Worm (Caenorhabditis elegans) whole organism, L4 larva: Measurements from ENCODE around the gene F58A4.2.

Experiments
- F10B5.3 ChIP-seq: sonication (generic microtip); optimal IDR thresholded peaks from 2 replicates; lab custom pipeline; 2016; ENCODE audit warnings: mild to moderate bottlenecking, missing genetic modification characterization, missing compliant biosample characterization
- F49E8.2 ChIP-seq: sonication (generic microtip); optimal IDR thresholded peaks from 2 replicates; lab custom pipeline; 2016; ENCODE audit warnings: missing compliant biosample characterization, mild to moderate bottlenecking, missing genetic modification characterization, borderline replicate concordance
- R02D3.7 ChIP-seq: fragments of 150-350 bp; sonication (generic microtip); optimal IDR thresholded peaks from 3 replicates; lab custom pipeline; 2014; ENCODE audit warnings: missing biosample characterization, missing genetic modification characterization
- T26A8.4 ChIP-seq: fragments of 200-800 bp; sonication (Bioruptor generic); IDR thresholded peaks from 2 replicates; pipeline ENCODE4 v1.3.6; 2022; ENCODE audit warnings: missing genetic modification characterization, missing compliant biosample characterization
- Y48G9A.11 ChIP-seq: fragments of 200-800 bp; sonication (Bioruptor generic); IDR thresholded peaks from 2 replicates; pipeline ENCODE4 v1.3.6; 2022; ENCODE audit warnings: missing genetic modification reagents, missing genetic modification characterization, missing compliant biosample characterization
- Y75B8A.6 ChIP-seq: fragments of 200-800 bp; sonication (Bioruptor generic); IDR thresholded peaks from 2 replicates; pipeline ENCODE4 v1.3.6; 2022; ENCODE audit warnings: missing genetic modification reagents, missing genetic modification characterization, missing compliant biosample characterization
- ZK337.2 ChIP-seq: fragments of 200-800 bp; sonication (Bioruptor generic); IDR thresholded peaks from 2 replicates; pipeline ENCODE4 v1.3.6; 2022; ENCODE audit warnings: missing genetic modification reagents, missing genetic modification characterization, missing compliant biosample characterization
- aly-2 ChIP-seq: sonication (generic microtip); optimal IDR thresholded peaks from 2 replicates; lab custom pipeline; 2018; ENCODE audit warnings: missing biosample characterization, missing genetic modification characterization
- ama-1 ChIP-seq: fragments of 150-350 bp; optimal IDR thresholded peaks from 2 replicates; lab custom pipeline; 2014; ENCODE audit warnings: inconsistent platforms, mixed read lengths
- arid-1 ChIP-seq: fragments of 200-800 bp; sonication (Bioruptor generic); conservative IDR thresholded peaks from 2 replicates; pipeline ENCODE4 v1.3.6; 2022; ENCODE audit warnings: missing genetic modification reagents, missing genetic modification characterization, missing compliant biosample characterization
- attf-4 ChIP-seq: sonication (generic microtip); optimal IDR thresholded peaks from 3 replicates; lab custom pipeline; 2017; ENCODE audit warnings: missing biosample characterization, missing genetic modification characterization
- ceh-20 ChIP-seq: fragments of 200-800 bp; sonication (Bioruptor generic); IDR thresholded peaks from 2 replicates; pipeline ENCODE4 v1.3.6; 2022; ENCODE audit warnings: missing genetic modification reagents, missing genetic modification characterization, missing compliant biosample characterization
- ceh-32 ChIP-seq: sonication (generic microtip); optimal IDR thresholded peaks from 2 replicates; lab custom pipeline; 2016; ENCODE audit warnings: mild to moderate bottlenecking, missing genetic modification characterization, missing compliant biosample characterization; ENCODE audit not compliant: poor library complexity
- ceh-62 ChIP-seq: sonication (generic microtip); optimal IDR thresholded peaks from 2 replicates; lab custom pipeline; 2017; ENCODE audit warnings: missing biosample characterization, missing genetic modification characterization
- ces-1 ChIP-seq: fragments of 150-350 bp; sonication (generic microtip); optimal IDR thresholded peaks from 4 replicates; lab custom pipeline; 2014; ENCODE audit warnings: missing biosample characterization, missing genetic modification reagents, missing genetic modification characterization
- daf-16 ChIP-seq, 3 experiments: sonication (generic microtip); optimal IDR thresholded peaks; 2 replicates each; lab custom pipeline; 2016 to 2017; ENCODE audit warnings: missing genetic modification characterization in 3 of 3, missing genetic modification reagents in 3 of 3, mild to moderate bottlenecking in 2 of 3, missing compliant biosample characterization in 2 of 3, missing biosample characterization in 1 of 3, moderate library complexity in 1 of 3
- daf-19 ChIP-seq: fragments of 200-800 bp; sonication (Bioruptor generic); conservative IDR thresholded peaks from 2 replicates; pipeline ENCODE4 v1.3.6; 2022; ENCODE audit warnings: missing genetic modification characterization, missing compliant biosample characterization
- dpl-1 ChIP-seq: fragments of 150-350 bp; optimal IDR thresholded peaks from 2 replicates; lab custom pipeline; 2014; ENCODE audit warnings: missing biosample characterization, missing genetic modification reagents, missing genetic modification characterization
- dve-1 ChIP-seq: sonication (generic microtip); optimal IDR thresholded peaks from 2 replicates; lab custom pipeline; 2017; ENCODE audit warnings: antibody characterized with exemption, mild to moderate bottlenecking, missing genetic modification characterization, missing compliant biosample characterization; ENCODE audit not compliant: insufficient read depth
- egl-27 ChIP-seq: sonication (generic microtip); optimal IDR thresholded peaks from 3 replicates; lab custom pipeline; 2017; ENCODE audit warnings: missing biosample characterization, missing genetic modification reagents, missing genetic modification characterization
- gei-8 ChIP-seq: fragments of 200-800 bp; sonication (Bioruptor generic); optimal IDR thresholded peaks from 2 replicates; lab custom pipeline; 2018; ENCODE audit warnings: mild to moderate bottlenecking, missing genetic modification characterization, missing compliant biosample characterization
- hlh-11 ChIP-seq: fragments of 200-800 bp; sonication (Bioruptor generic); optimal IDR thresholded peaks from 2 replicates; lab custom pipeline; 2018; ENCODE audit warnings: mild to moderate bottlenecking, missing genetic modification characterization, missing compliant biosample characterization
- lin-1 ChIP-seq: fragments of 200-800 bp; sonication (Bioruptor generic); IDR thresholded peaks from 2 replicates; pipeline ENCODE4 v1.3.6; 2022; ENCODE audit warnings: missing genetic modification reagents, missing genetic modification characterization, missing compliant biosample characterization
- lin-13 ChIP-seq: fragments of 150-350 bp; optimal IDR thresholded peaks from 2 replicates; lab custom pipeline; 2014; ENCODE audit warnings: missing biosample characterization, missing genetic modification reagents, missing genetic modification characterization
- lin-15B ChIP-seq: fragments of 150-350 bp; sonication (generic microtip); optimal IDR thresholded peaks from 3 replicates; lab custom pipeline; 2014; ENCODE audit warnings: missing biosample characterization, missing genetic modification characterization
- mdl-1 ChIP-seq, 2 experiments: fragments of 150-350 bp in 1 of 2; sonication (generic microtip) in 1 of 2; optimal IDR thresholded peaks; 2 replicates each; lab custom pipeline; 2014 to 2017; ENCODE audit warnings: missing biosample characterization in 2 of 2, missing genetic modification characterization in 2 of 2
- mdt-29 ChIP-seq: fragments of 200-800 bp; sonication (Bioruptor generic); IDR thresholded peaks from 2 replicates; pipeline ENCODE4 v1.3.6; 2022; ENCODE audit warnings: missing genetic modification reagents, missing genetic modification characterization, missing compliant biosample characterization
- mes-2 ChIP-seq: sonication (generic microtip); optimal IDR thresholded peaks from 2 replicates; lab custom pipeline; 2016; ENCODE audit warnings: missing genotype, mild to moderate bottlenecking, missing genetic modification characterization, missing compliant biosample characterization; ENCODE audit not compliant: poor library complexity, severe bottlenecking
- nhr-10 ChIP-seq: fragments of 150-350 bp; optimal IDR thresholded peaks from 2 replicates; lab custom pipeline; 2014; ENCODE audit warnings: missing biosample characterization, missing genetic modification characterization
- nhr-102 ChIP-seq: sonication (generic microtip); optimal IDR thresholded peaks from 2 replicates; lab custom pipeline; 2016; ENCODE audit warnings: mild to moderate bottlenecking, missing genetic modification characterization, moderate library complexity, missing compliant biosample characterization
- nhr-237 ChIP-seq: sonication (generic microtip); optimal IDR thresholded peaks from 2 replicates; lab custom pipeline; 2017; ENCODE audit warnings: missing biosample characterization, missing genetic modification characterization
- nhr-25 ChIP-seq: sonication (generic microtip); optimal IDR thresholded peaks from 2 replicates; lab custom pipeline; 2017; ENCODE audit warnings: missing genetic modification characterization, mild to moderate bottlenecking, missing compliant biosample characterization, antibody characterized with exemption, moderate library complexity, borderline replicate concordance; ENCODE audit not compliant: insufficient read depth
- nhr-42 ChIP-seq: fragments of 200-800 bp; sonication (Bioruptor generic); IDR thresholded peaks from 2 replicates; pipeline ENCODE4 v1.3.6; 2022; ENCODE audit warnings: missing genetic modification characterization, missing compliant biosample characterization
- nhr-48 ChIP-seq: sonication (generic microtip); optimal IDR thresholded peaks from 2 replicates; lab custom pipeline; 2016; ENCODE audit warnings: mild to moderate bottlenecking, missing genetic modification characterization, missing compliant biosample characterization
- nhr-6 ChIP-seq: fragments of 150-350 bp; optimal IDR thresholded peaks from 2 replicates; lab custom pipeline; 2014; ENCODE audit warnings: missing biosample characterization, missing genetic modification characterization
- nhr-76 ChIP-seq: fragments of 150-350 bp; optimal IDR thresholded peaks from 2 replicates; lab custom pipeline; 2014; ENCODE audit warnings: missing biosample characterization, missing genetic modification characterization
- pha-4 ChIP-seq, 2 experiments: fragments of 150-350 bp in 1 of 2; fragments of 200-800 bp in 1 of 2; sonication (Bioruptor generic) in 1 of 2; IDR thresholded peaks in 1 of 2; optimal IDR thresholded peaks in 1 of 2; 2 replicates each; pipeline versions ENCODE4 v1.3.6 to Lab custom; 2014 to 2022; ENCODE audit warnings: missing genetic modification characterization in 2 of 2, missing genetic modification reagents in 2 of 2, missing biosample characterization in 1 of 2, missing compliant biosample characterization in 1 of 2
- php-3 ChIP-seq: fragments of 200-800 bp; sonication (Bioruptor generic); IDR thresholded peaks from 2 replicates; pipeline ENCODE4 v1.3.6; 2022; ENCODE audit warnings: missing genetic modification reagents, missing genetic modification characterization, missing compliant biosample characterization
- pqm-1 ChIP-seq: sonication (generic microtip); optimal IDR thresholded peaks from 2 replicates; lab custom pipeline; 2017; ENCODE audit warnings: missing biosample characterization, missing genetic modification characterization
- rbr-2 ChIP-seq: sonication (generic microtip); optimal IDR thresholded peaks from 2 replicates; lab custom pipeline; 2016; ENCODE audit warnings: missing genotype, missing genetic modification characterization, missing compliant biosample characterization
- saeg-2 ChIP-seq: fragments of 200-800 bp; sonication (Bioruptor generic); IDR thresholded peaks from 2 replicates; pipeline ENCODE4 v1.3.6; 2022; ENCODE audit warnings: missing genetic modification reagents, missing genetic modification characterization, missing compliant biosample characterization
- sdz-12 ChIP-seq: fragments of 200-800 bp; sonication (Bioruptor generic); optimal IDR thresholded peaks from 2 replicates; lab custom pipeline; 2018; ENCODE audit warnings: mild to moderate bottlenecking, missing genetic modification characterization, missing compliant biosample characterization
- skn-1 ChIP-seq: fragments of 150-350 bp; optimal IDR thresholded peaks from 2 replicates; lab custom pipeline; 2014; ENCODE audit warnings: missing biosample characterization, missing genetic modification characterization
- spr-1 ChIP-seq: sonication (generic microtip); optimal IDR thresholded peaks from 2 replicates; lab custom pipeline; 2016; ENCODE audit warnings: mild to moderate bottlenecking, missing genetic modification characterization, missing compliant biosample characterization
- spr-3 ChIP-seq: fragments of 200-800 bp; sonication (Bioruptor generic); optimal IDR thresholded peaks from 2 replicates; lab custom pipeline; 2018; ENCODE audit warnings: mild to moderate bottlenecking, missing genetic modification characterization, missing compliant biosample characterization
- vab-7 ChIP-seq: fragments of 200-800 bp; sonication (Bioruptor generic); IDR thresholded peaks from 2 replicates; pipeline ENCODE4 v1.3.6; 2022; ENCODE audit warnings: missing genetic modification reagents, missing genetic modification characterization, missing compliant biosample characterization
- zfp-2 ChIP-seq: sonication (generic microtip); optimal IDR thresholded peaks from 2 replicates; lab custom pipeline; 2016; ENCODE audit warnings: mild to moderate bottlenecking, missing genetic modification characterization, missing compliant biosample characterization
- zfp-3 ChIP-seq: fragments of 200-800 bp; sonication (Bioruptor generic); conservative IDR thresholded peaks from 2 replicates; pipeline ENCODE4 v1.3.6; 2022; ENCODE audit warnings: missing genetic modification reagents, missing genetic modification characterization, missing compliant biosample characterization
- ztf-7 ChIP-seq: fragments of 150-350 bp; optimal IDR thresholded peaks from 2 replicates; lab custom pipeline; 2014; ENCODE audit warnings: missing biosample characterization, missing genetic modification characterization

Gene F58A4.2

DNA sequence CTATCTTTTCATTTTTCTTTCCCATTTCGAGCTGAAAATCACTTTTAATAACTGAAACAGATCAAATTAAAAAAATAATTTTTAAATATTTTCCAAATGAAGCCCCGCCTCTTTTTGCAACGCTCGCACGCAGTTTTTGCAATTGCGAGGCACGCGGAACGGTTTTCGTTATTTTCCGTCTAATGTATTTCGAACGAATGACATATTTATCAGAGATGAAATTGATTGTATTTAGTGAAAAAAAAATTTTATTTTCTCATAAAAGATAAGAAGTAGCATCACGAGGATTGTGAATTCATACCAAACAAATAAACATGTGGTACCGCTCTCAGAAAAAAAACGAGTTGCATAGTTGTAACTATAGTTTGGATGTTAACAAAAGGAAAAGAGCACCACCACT lies 29.3 kb upstream of the F58A4.2 start, which contains the start of gene rpac-19 (continued):
- TF ChIP-seq lin-1 (GFP tag; lab: Robert Waterston, UW): peak; percentile 31; the same call in 1 of the 2 replicates
- TF ChIP-seq ceh-62 (tag; lab: Kevin White, UChicago): no peak
- TF ChIP-seq nhr-102 (tag; lab: Kevin White, UChicago): peak; percentile 80
- TF ChIP-seq ceh-20 (GFP tag; lab: Robert Waterston, UW): 0 out of 2 replicates have a peak, but pooled peaks have one; percentile 29
- no peak for TF ChIP-seq egl-27 (tag; lab: Kevin White, UChicago)
- peak in 1 of 2 experiments; percentile 33 for TF ChIP-seq mdl-1 (tag; optimal IDR thresholded peaks at IDR 0.05; lab: Kevin White, UChicago)
- peak; percentile 13 for TF ChIP-seq nhr-10 (tag; lab: Kevin White, UChicago)
- peak; percentile 64 for TF ChIP-seq sdz-12 (GFP tag; lab: Kevin White, UChicago)
- peak; percentile 64 for TF ChIP-seq F10B5.3 (tag; lab: Kevin White, UChicago)
- peak; percentile 80 for TF ChIP-seq spr-1 (tag; lab: Kevin White, UChicago)
- peak; percentile 96 for TF ChIP-seq dve-1
- TF ChIP-seq zfp-2 (tag; lab: Kevin White, UChicago): peak; percentile 37
- peak; percentile 38; the same call in 1 of the 2 replicates for TF ChIP-seq nhr-42 (GFP tag; lab: Robert Waterston, UW)
- no peak for TF ChIP-seq ces-1 (GFP tag; lab: Kevin White, UChicago)
- TF ChIP-seq aly-2: no peak
- TF ChIP-seq pqm-1 (tag; lab: Kevin White, UChicago): peak; percentile 12
- TF ChIP-seq T26A8.4 (GFP tag; lab: Robert Waterston, UW): peak; percentile 82
- TF ChIP-seq ama-1: peak; percentile 83
- no peak for TF ChIP-seq nhr-76 (tag; lab: Kevin White, UChicago)
- peak; percentile 91 for TF ChIP-seq mes-2 (tag; lab: Kevin White, UChicago)
- peak; percentile 70 for TF ChIP-seq F49E8.2 (tag; lab: Kevin White, UChicago)
- TF ChIP-seq Y48G9A.11: 0 out of 2 replicates have a peak, but pooled peaks have one; percentile 24
- no peak for TF ChIP-seq lin-15B (tag; lab: Kevin White, UChicago)
- TF ChIP-seq mdt-29 (GFP tag; lab: Robert Waterston, UW): peak; percentile 72; the same call in 1 of the 2 replicates
- TF ChIP-seq gei-8: no peak
- no peak for TF ChIP-seq nhr-25 (tag; lab: Kevin White, UChicago)
- TF ChIP-seq nhr-237 (tag; lab: Kevin White, UChicago): no peak
- peak; percentile 81 for TF ChIP-seq nhr-6 (tag; lab: Kevin White, UChicago)
- no peak for TF ChIP-seq skn-1 (tag; lab: Kevin White, UChicago)
- peak; percentile 47 for TF ChIP-seq lin-13 (GFP tag; lab: Kevin White, UChicago)
- TF ChIP-seq dpl-1 (GFP tag; lab: Kevin White, UChicago): peak; percentile 71
- TF ChIP-seq attf-4 (tag; lab: Kevin White, UChicago): no peak
- TF ChIP-seq hlh-11 (tag; lab: Kevin White, UChicago): no peak
- no peak for TF ChIP-seq Y75B8A.6
- TF ChIP-seq rbr-2 (tag; lab: Kevin White, UChicago): peak; percentile 46
- peak; percentile 81 for TF ChIP-seq pha-4 (GFP tag; IDR thresholded peaks at IDR 0.05; lab: Robert Waterston, UW)
- TF ChIP-seq pha-4 (tag; optimal IDR thresholded peaks at IDR 0.05; lab: Kevin White, UChicago): no peak
- no peak for TF ChIP-seq R02D3.7 (tag; lab: Kevin White, UChicago)
- TF ChIP-seq spr-3 (GFP tag; lab: Kevin White, UChicago): no peak
- no peak for TF ChIP-seq ZK337.2
- peak; percentile 67; the same call in 1 of the 2 replicates for TF ChIP-seq php-3
- peak; percentile 65 for TF ChIP-seq nhr-48 (tag; lab: Kevin White, UChicago)
- 0 out of 2 replicates have a peak, but pooled peaks have one; percentile 37 for TF ChIP-seq vab-7 (GFP tag; lab: Robert Waterston, UW)
- no peak for TF ChIP-seq ceh-32
- peak; percentile 73; the same call in 1 of the 2 replicates for TF ChIP-seq zfp-3 (GFP tag; lab: Robert Waterston, UW)
- peak; percentile 58; the same call in 1 of the 2 replicates for TF ChIP-seq arid-1 (GFP tag; lab: Robert Waterston, UW)
- TF ChIP-seq daf-19: peak; percentile 45
- 0 out of 2 replicates have a peak, but pooled peaks have one; percentile 8 for TF ChIP-seq saeg-2 (GFP tag; lab: Robert Waterston, UW)
- TF ChIP-seq ztf-7 (tag; lab: Kevin White, UChicago): peak; percentile 60
- TF ChIP-seq daf-16 (GFP tag; optimal IDR thresholded peaks at IDR 0.05; lab: Kevin White, UChicago): peak; percentile 9 to 56
- peak; percentile 97 for TF ChIP-seq daf-16 (tag; optimal IDR thresholded peaks at IDR 0.05; lab: Kevin White, UChicago)
